Fruit fly (Drosophila melanogaster) whole organism, embryonic: ENCODE data around the gene Prx2.
A peak's percentile ranks its signal among the peaks of the same experiment; 100 is the strongest.

ENCODE experiments used
- ATbp ChIP-seq: fragments of 200-800 bp; sonication (Bioruptor generic); optimal IDR thresholded peaks from 2 replicates; lab custom pipeline; 2017; ENCODE audit warnings: missing biosample characterization, mild to moderate bottlenecking, missing genetic modification characterization, missing genetic modification reagents
- Adf1 ChIP-seq: fragments of 200-800 bp; sonication (Bioruptor generic); IDR thresholded peaks from 2 replicates; pipeline ENCODE4 v1.3.6; 2022; ENCODE audit warnings: missing biosample characterization, missing genetic modification characterization
- CG10147 ChIP-seq: fragments of 200-800 bp; sonication (Bioruptor generic); optimal IDR thresholded peaks from 2 replicates; lab custom pipeline; 2019; ENCODE audit warnings: missing biosample characterization, mild to moderate bottlenecking, missing genetic modification characterization, moderate library complexity
- CG11085 ChIP-seq: fragments of 200-800 bp; sonication (Bioruptor generic); IDR thresholded peaks from 2 replicates; pipeline ENCODE4 v1.3.6; 2022; ENCODE audit warnings: missing biosample characterization, missing genetic modification characterization
- CG12391 ChIP-seq: fragments of 200-800 bp; sonication (Bioruptor generic); optimal IDR thresholded peaks from 3 replicates; lab custom pipeline; 2018; ENCODE audit warnings: missing biosample characterization, mild to moderate bottlenecking, missing genetic modification characterization, moderate library complexity
- CG15601 ChIP-seq: fragments of 200-800 bp; sonication (Bioruptor generic); optimal IDR thresholded peaks from 3 replicates; lab custom pipeline; 2019; ENCODE audit warnings: missing biosample characterization, mild to moderate bottlenecking, missing genetic modification characterization, moderate library complexity
- CG16779 ChIP-seq: fragments of 200-800 bp; sonication (Bioruptor generic); IDR thresholded peaks from 2 replicates; pipeline ENCODE4 v1.3.6; 2022; ENCODE audit warnings: missing biosample characterization, missing genetic modification characterization
- CG16813 ChIP-seq: fragments of 200-800 bp; sonication (Bioruptor generic); IDR thresholded peaks from 3 replicates; pipeline ENCODE4 v1.3.6; 2022; ENCODE audit warnings: missing biosample characterization, missing genetic modification characterization; ENCODE audit not compliant: partially characterized antibody
- CG17385 ChIP-seq: fragments of 200-800 bp; sonication (Bioruptor generic); optimal IDR thresholded peaks from 3 replicates; lab custom pipeline; 2018; ENCODE audit warnings: missing biosample characterization, mild to moderate bottlenecking, missing genetic modification characterization
- CG1832 ChIP-seq: fragments of 200-800 bp; sonication (Bioruptor generic); optimal IDR thresholded peaks from 2 replicates; lab custom pipeline; 2017; ENCODE audit warnings: missing biosample characterization, mild to moderate bottlenecking, missing genetic modification characterization, inconsistent platforms
- CG33213 ChIP-seq: fragments of 200-800 bp; sonication (Bioruptor generic); optimal IDR thresholded peaks from 3 replicates; lab custom pipeline; 2016; ENCODE audit warnings: missing biosample characterization, missing genetic modification characterization
- CG3407 ChIP-seq: fragments of 200-800 bp; sonication (Bioruptor generic); optimal IDR thresholded peaks from 2 replicates; lab custom pipeline; 2018; ENCODE audit warnings: missing biosample characterization, mild to moderate bottlenecking, missing genetic modification characterization
- CG43689 ChIP-seq: fragments of 200-800 bp; sonication (Bioruptor generic); IDR thresholded peaks from 2 replicates; pipeline ENCODE4 v1.3.6; 2022; ENCODE audit warnings: missing biosample characterization, missing genetic modification characterization
- CG5180 ChIP-seq: fragments of 200-800 bp; sonication (Bioruptor generic); optimal IDR thresholded peaks from 3 replicates; lab custom pipeline; 2017; ENCODE audit warnings: missing biosample characterization, missing genetic modification characterization, mild to moderate bottlenecking, moderate library complexity, missing genetic modification reagents
- CG6254 ChIP-seq: fragments of 200-800 bp; sonication (Bioruptor generic); optimal IDR thresholded peaks from 3 replicates; lab custom pipeline; 2017; ENCODE audit warnings: mild to moderate bottlenecking, missing biosample characterization, missing genetic modification reagents, missing genetic modification characterization
- CG8290 ChIP-seq, 3 experiments: fragments of 200-800 bp; sonication (Bioruptor generic); optimal IDR thresholded peaks; 2 replicates each; lab custom pipeline; 2016 to 2019; ENCODE audit warnings: missing biosample characterization in 3 of 3, missing genetic modification characterization in 3 of 3, mild to moderate bottlenecking in 2 of 3, moderate library complexity in 1 of 3
- CoRest ChIP-seq: fragments of 200-800 bp; sonication (Bioruptor generic); optimal IDR thresholded peaks from 3 replicates; lab custom pipeline; 2018; ENCODE audit warnings: missing biosample characterization, mild to moderate bottlenecking, missing genetic modification characterization, moderate library complexity
- Drgx ChIP-seq: fragments of 200-800 bp; sonication (Bioruptor generic); IDR thresholded peaks from 2 replicates; pipeline ENCODE4 v1.3.6; 2022; ENCODE audit warnings: missing biosample characterization, missing genetic modification characterization
- ERR ChIP-seq: fragments of 200-800 bp; sonication (Bioruptor generic); optimal IDR thresholded peaks from 2 replicates; lab custom pipeline; 2016; ENCODE audit warnings: missing biosample characterization, missing genetic modification characterization
- HmgZ ChIP-seq: fragments of 200-800 bp; sonication (Bioruptor generic); optimal IDR thresholded peaks from 2 replicates; lab custom pipeline; 2018; ENCODE audit warnings: missing biosample characterization, mild to moderate bottlenecking, missing genetic modification characterization
- MTF-1 ChIP-seq: fragments of 200-800 bp; sonication (Bioruptor generic); optimal IDR thresholded peaks from 2 replicates; lab custom pipeline; 2018; ENCODE audit warnings: missing biosample characterization, mild to moderate bottlenecking, missing genetic modification characterization, borderline replicate concordance
- Med ChIP-seq: fragments of 200-800 bp; sonication (Bioruptor generic); peaks from one replicate; lab custom pipeline; 2016; ENCODE audit warnings: missing biosample characterization, missing genetic modification characterization, mild to moderate bottlenecking, inconsistent platforms, moderate library complexity
- Opbp ChIP-seq: fragments of 200-800 bp; sonication (Bioruptor generic); IDR thresholded peaks from 3 replicates; pipeline ENCODE4 v1.3.6; 2022; ENCODE audit warnings: missing biosample characterization, missing genetic modification characterization; ENCODE audit not compliant: partially characterized antibody
- Xbp1 ChIP-seq: fragments of 200-800 bp; sonication (Bioruptor generic); optimal IDR thresholded peaks from 3 replicates; lab custom pipeline; 2016; ENCODE audit warnings: missing biosample characterization, mild to moderate bottlenecking, missing genetic modification characterization
- aop ChIP-seq: fragments of 200-800 bp; sonication (Bioruptor generic); IDR thresholded peaks from 2 replicates; pipeline ENCODE4 v1.3.6; 2022; ENCODE audit warnings: missing biosample characterization, missing genetic modification characterization
- chinmo ChIP-seq: fragments of 200-800 bp; sonication (Bioruptor generic); IDR thresholded peaks from 4 replicates; pipeline ENCODE4 v1.3.6; 2022; ENCODE audit warnings: missing biosample characterization, missing genetic modification characterization; ENCODE audit not compliant: partially characterized antibody
- ci ChIP-seq: fragments of 200-800 bp; sonication (Bioruptor generic); IDR thresholded peaks from 3 replicates; pipeline ENCODE4 v1.3.6; 2022; ENCODE audit warnings: missing biosample characterization, missing genetic modification characterization
- corto ChIP-seq: fragments of 200-800 bp; sonication (Bioruptor generic); optimal IDR thresholded peaks from 2 replicates; lab custom pipeline; 2016; ENCODE audit warnings: missing biosample characterization, mild to moderate bottlenecking, missing genetic modification characterization, moderate library complexity
- cwo ChIP-seq: fragments of 200-800 bp; sonication (Bioruptor generic); optimal IDR thresholded peaks from 3 replicates; lab custom pipeline; 2017; ENCODE audit warnings: missing biosample characterization, missing genetic modification characterization, mild to moderate bottlenecking, moderate library complexity, missing genetic modification reagents
- da ChIP-seq: fragments of 200-800 bp; sonication (Bioruptor generic); optimal IDR thresholded peaks from 2 replicates; lab custom pipeline; 2016; ENCODE audit warnings: missing biosample characterization, missing genetic modification characterization
- disco-r ChIP-seq: fragments of 200-800 bp; sonication (Bioruptor generic); optimal IDR thresholded peaks from 2 replicates; lab custom pipeline; 2016; ENCODE audit warnings: missing biosample characterization, missing genetic modification characterization
- dysf ChIP-seq: fragments of 200-800 bp; sonication (Bioruptor generic); IDR thresholded peaks from 3 replicates; pipeline ENCODE4 v1.3.6; 2022; ENCODE audit warnings: missing biosample characterization, missing genetic modification characterization
- emc ChIP-seq: fragments of 200-800 bp; sonication (Bioruptor generic); optimal IDR thresholded peaks from 2 replicates; lab custom pipeline; 2016; ENCODE audit warnings: missing biosample characterization, missing genetic modification characterization
- exex ChIP-seq: fragments of 200-800 bp; sonication (Bioruptor generic); optimal IDR thresholded peaks from 4 replicates; lab custom pipeline; 2018; ENCODE audit warnings: missing biosample characterization, mild to moderate bottlenecking, missing genetic modification characterization, moderate library complexity
- ftz-f1 ChIP-seq: fragments of 200-800 bp; sonication (Bioruptor generic); optimal IDR thresholded peaks from 2 replicates; lab custom pipeline; 2016; ENCODE audit warnings: missing biosample characterization, missing genetic modification characterization
- hbn ChIP-seq: fragments of 200-800 bp; sonication (Bioruptor generic); IDR thresholded peaks from 2 replicates; pipeline ENCODE4 v1.3.6; 2022; ENCODE audit warnings: missing biosample characterization, missing genetic modification characterization; ENCODE audit not compliant: partially characterized antibody
- her ChIP-seq: fragments of 200-800 bp; sonication (Bioruptor generic); optimal IDR thresholded peaks from 2 replicates; lab custom pipeline; 2016; ENCODE audit warnings: missing biosample characterization, missing genetic modification characterization
- kay ChIP-seq: fragments of 200-800 bp; sonication (Bioruptor generic); optimal IDR thresholded peaks from 2 replicates; lab custom pipeline; 2016; ENCODE audit warnings: missing biosample characterization, missing genetic modification characterization
- lab ChIP-seq: fragments of 200-800 bp; sonication (Bioruptor generic); optimal IDR thresholded peaks from 3 replicates; lab custom pipeline; 2017; ENCODE audit warnings: missing biosample characterization, missing genetic modification characterization, mild to moderate bottlenecking, moderate library complexity, missing genetic modification reagents
- nom ChIP-seq: fragments of 200-800 bp; sonication (Bioruptor generic); optimal IDR thresholded peaks from 2 replicates; lab custom pipeline; 2017; ENCODE audit warnings: missing biosample characterization, missing genetic modification characterization, mild to moderate bottlenecking, moderate library complexity, missing genetic modification reagents
- otp ChIP-seq: fragments of 200-800 bp; sonication (Bioruptor generic); IDR thresholded peaks from 3 replicates; pipeline ENCODE4, ENCODE4 v1.3.6; 2022; ENCODE audit warnings: missing biosample characterization, missing genetic modification characterization
- prd ChIP-seq, 3 experiments: fragments of >200 bp in 2 of 3; fragments of 200-800 bp in 1 of 3; sonication (Bioruptor generic) in 1 of 3; optimal IDR thresholded peaks in 2 of 3; IDR thresholded peaks in 1 of 3; 2 replicates in 2 of 3; 3 replicates in 1 of 3; pipeline versions ENCODE4 v1.3.6 to Lab custom; 2017 to 2022; ENCODE audit warnings: missing biosample characterization in 1 of 3, missing genetic modification characterization in 1 of 3
- sna ChIP-seq: fragments of 200-800 bp; sonication (Bioruptor generic); IDR thresholded peaks from 2 replicates; pipeline ENCODE4 v1.3.6; 2022; ENCODE audit warnings: missing biosample characterization, missing genetic modification characterization; ENCODE audit not compliant: partially characterized antibody
- sqz ChIP-seq: fragments of 200-800 bp; sonication (Bioruptor generic); optimal IDR thresholded peaks from 3 replicates; lab custom pipeline; 2018; ENCODE audit warnings: missing biosample characterization, mild to moderate bottlenecking, missing genetic modification characterization
- vfl ChIP-seq: fragments of 200-800 bp; sonication (Bioruptor generic); optimal IDR thresholded peaks from 2 replicates; lab custom pipeline; 2016; ENCODE audit warnings: missing biosample characterization, missing genetic modification characterization
- vvl ChIP-seq: fragments of 200-800 bp; sonication (Bioruptor generic); IDR thresholded peaks from 2 replicates; pipeline ENCODE4 v1.3.6; 2022; ENCODE audit warnings: missing biosample characterization, missing genetic modification characterization

The Prx2 gene

dm6 chrX:13302615-13303526 lies 26.8 kb upstream of the Prx2 start (continued):
- peak; percentile 38 for TF ChIP-seq lab (GFP tag; lab: Kevin White, UChicago)
- no peak for TF ChIP-seq dysf (GFP tag; lab: Robert Waterston, UW)
- TF ChIP-seq vvl (GFP tag; lab: Robert Waterston, UW), result peak; percentile 48; the same call in 1 of the 2 replicates
- TF ChIP-seq CG11085 (GFP tag; lab: Robert Waterston, UW), result no peak
- 0 out of 3 replicates have a peak, but pooled peaks have one; percentile 25 for TF ChIP-seq ci (GFP tag; lab: Robert Waterston, UW)
- no peak for TF ChIP-seq CG6254 (GFP tag; lab: Kevin White, UChicago)
- TF ChIP-seq aop (GFP tag; lab: Robert Waterston, UW), result no peak
- TF ChIP-seq disco-r (GFP tag; lab: Kevin White, UChicago), result no peak
- TF ChIP-seq sqz, result peak; percentile 75
- TF ChIP-seq CG12391 (tag; lab: Kevin White, UChicago), result no peak
- TF ChIP-seq CG8290 (GFP tag; optimal IDR thresholded peaks at IDR 0.05; lab: Kevin White, UChicago), result no peak
- peak in 1 of 2 experiments; percentile 31 for TF ChIP-seq CG8290 (tag; optimal IDR thresholded peaks at IDR 0.05; lab: Kevin White, UChicago)
- TF ChIP-seq Opbp, result no peak
- TF ChIP-seq CG16779 (GFP tag; lab: Robert Waterston, UW), result no peak
- no peak for TF ChIP-seq CG17385 (GFP tag; lab: Kevin White, UChicago)
- no peak for TF ChIP-seq hbn (GFP tag; lab: Robert Waterston, UW)
- TF ChIP-seq corto, result no peak
- peak; percentile 67 for TF ChIP-seq kay
- no peak for TF ChIP-seq CG33213 (GFP tag; lab: Kevin White, UChicago)
- TF ChIP-seq nom, result peak; percentile 89
- TF ChIP-seq MTF-1, result no peak
- TF ChIP-seq CG3407 (GFP tag; lab: Kevin White, UChicago), result no peak
- no peak for TF ChIP-seq HmgZ (tag; lab: Kevin White, UChicago)
- no peak for TF ChIP-seq vfl (GFP tag; lab: Kevin White, UChicago)
- TF ChIP-seq her (GFP tag; lab: Kevin White, UChicago), result no peak
- TF ChIP-seq sna (GFP tag; lab: Robert Waterston, UW), result no peak
- TF ChIP-seq CG1832, result peak; percentile 35
- no peak for TF ChIP-seq ftz-f1
- TF ChIP-seq Xbp1 (GFP tag; lab: Kevin White, UChicago), result no peak
- TF ChIP-seq CG10147, result no peak
- peak; percentile 89 for TF ChIP-seq cwo (GFP tag; lab: Kevin White, UChicago)
- TF ChIP-seq CG5180, result no peak
- no peak for TF ChIP-seq emc (GFP tag; lab: Kevin White, UChicago)
- no peak for TF ChIP-seq prd (optimal IDR thresholded peaks at IDR 0.05; lab: Kevin White, UChicago)
- no peak for TF ChIP-seq prd (GFP tag; IDR thresholded peaks at IDR 0.05; lab: Robert Waterston, UW)
- TF ChIP-seq ATbp, result peak; percentile 8
- TF ChIP-seq Med (GFP tag; lab: Kevin White, UChicago), result peak; percentile 79
- TF ChIP-seq CoRest (tag; lab: Kevin White, UChicago), result no peak
- peak; percentile 96 for TF ChIP-seq chinmo (GFP tag; lab: Robert Waterston, UW)
- TF ChIP-seq ERR, result no peak
- no peak for TF ChIP-seq CG43689 (GFP tag; lab: Robert Waterston, UW)
- peak; percentile 14; the same call in 1 of the 3 replicates for TF ChIP-seq otp (GFP tag; lab: Robert Waterston, UW)
- TF ChIP-seq exex (tag; lab: Kevin White, UChicago), result peak; percentile 32
- TF ChIP-seq da (GFP tag; lab: Kevin White, UChicago), result no peak
- no peak for TF ChIP-seq CG15601 (tag; lab: Kevin White, UChicago)
- peak; percentile 44; the same call in 1 of the 2 replicates for TF ChIP-seq Drgx (GFP tag; lab: Robert Waterston, UW)
- peak; percentile 73 for TF ChIP-seq Adf1 (GFP tag; lab: Robert Waterston, UW)
- TF ChIP-seq CG16813 (GFP tag; lab: Robert Waterston, UW), result no peak
